Worm (Caenorhabditis elegans) whole organism, young adult: ENCODE measurements around the gene Y48B6A.5.

ENCODE experiments used
- B0019.2 ChIP-seq: fragments of 200-800 bp; sonication (Bioruptor generic); conservative IDR thresholded peaks from 2 replicates; pipeline ENCODE4 v1.3.6; 2022; ENCODE audit warnings: missing genetic modification reagents, missing genetic modification characterization, missing compliant biosample characterization
- D2030.7 ChIP-seq: fragments of 200-800 bp; sonication (Bioruptor generic); IDR thresholded peaks from 2 replicates; pipeline ENCODE4 v1.3.6; 2022; ENCODE audit warnings: missing genetic modification reagents, missing genetic modification characterization, missing compliant biosample characterization
- F10E7.11 ChIP-seq: sonication (generic microtip); optimal IDR thresholded peaks from 2 replicates; lab custom pipeline; 2017; ENCODE audit warnings: mild to moderate bottlenecking, missing genetic modification characterization, moderate library complexity, missing compliant biosample characterization
- F39B2.1 ChIP-seq: fragments of 200-800 bp; sonication (Bioruptor generic); IDR thresholded peaks from 2 replicates; pipeline ENCODE4 v1.3.6; 2022; ENCODE audit warnings: missing genetic modification reagents, missing genetic modification characterization, missing compliant biosample characterization
- F49E8.2 ChIP-seq: sonication (generic microtip); optimal IDR thresholded peaks from 3 replicates; lab custom pipeline; 2017; ENCODE audit warnings: missing genetic modification characterization, mild to moderate bottlenecking, missing compliant biosample characterization, antibody characterized with exemption, moderate library complexity; ENCODE audit not compliant: insufficient read depth
- F52B5.7 ChIP-seq: sonication (generic microtip); optimal IDR thresholded peaks from 2 replicates; lab custom pipeline; 2016; ENCODE audit warnings: mild to moderate bottlenecking, missing genetic modification characterization, missing compliant biosample characterization
- F55B11.4 ChIP-seq: sonication (generic microtip); optimal IDR thresholded peaks from 2 replicates; lab custom pipeline; 2016; ENCODE audit warnings: missing compliant biosample characterization, missing genetic modification characterization, borderline replicate concordance; ENCODE audit not compliant: insufficient read depth
- F57A8.1 ChIP-seq: fragments of 200-800 bp; sonication (Bioruptor generic); optimal IDR thresholded peaks from 2 replicates; lab custom pipeline; 2018; ENCODE audit warnings: mild to moderate bottlenecking, missing genetic modification characterization, moderate library complexity, missing compliant biosample characterization
- T26A5.8 ChIP-seq: sonication (generic microtip); optimal IDR thresholded peaks from 2 replicates; lab custom pipeline; 2016; ENCODE audit warnings: missing genetic modification characterization, missing compliant biosample characterization
- Y56A3A.18 ChIP-seq: fragments of 200-800 bp; sonication (Bioruptor generic); IDR thresholded peaks from 2 replicates; pipeline ENCODE4 v1.3.6; 2022; ENCODE audit warnings: missing genetic modification reagents, missing genetic modification characterization, missing compliant biosample characterization
- atf-7 ChIP-seq: sonication (generic microtip); optimal IDR thresholded peaks from 2 replicates; lab custom pipeline; 2017; ENCODE audit warnings: mild to moderate bottlenecking, missing genetic modification characterization, missing compliant biosample characterization
- athp-1 ChIP-seq: sonication (generic microtip); optimal IDR thresholded peaks from 2 replicates; lab custom pipeline; 2017; ENCODE audit warnings: mild to moderate bottlenecking, missing genetic modification characterization, missing compliant biosample characterization
- attf-3 ChIP-seq: fragments of 200-800 bp; sonication (Bioruptor generic); conservative IDR thresholded peaks from 2 replicates; pipeline ENCODE4 v1.3.6; 2022; ENCODE audit warnings: missing genetic modification reagents, missing genetic modification characterization, missing compliant biosample characterization
- attf-6 ChIP-seq: fragments of 200-800 bp; sonication (Bioruptor generic); IDR thresholded peaks from 2 replicates; pipeline ENCODE4 v1.3.6; 2022; ENCODE audit warnings: missing genetic modification reagents, missing genetic modification characterization, missing compliant biosample characterization
- cebp-2 ChIP-seq: fragments of 200-800 bp; sonication (Bioruptor generic); IDR thresholded peaks from 2 replicates; pipeline ENCODE4 v1.3.6; 2022; ENCODE audit warnings: missing genetic modification characterization, missing compliant biosample characterization
- ceh-40 ChIP-seq: fragments of 200-800 bp; sonication (Bioruptor generic); IDR thresholded peaks from 2 replicates; pipeline ENCODE4 v1.3.6; 2022; ENCODE audit warnings: missing genetic modification characterization, missing compliant biosample characterization
- ceh-58 ChIP-seq: fragments of 200-800 bp; sonication (Bioruptor generic); IDR thresholded peaks from 2 replicates; pipeline ENCODE4 v1.3.6; 2022; ENCODE audit warnings: missing genetic modification characterization, missing compliant biosample characterization
- ceh-79 ChIP-seq: sonication (generic microtip); optimal IDR thresholded peaks from 2 replicates; lab custom pipeline; 2017; ENCODE audit warnings: mild to moderate bottlenecking, missing genetic modification characterization, missing compliant biosample characterization
- dpff-1 ChIP-seq: sonication (generic microtip); optimal IDR thresholded peaks from 2 replicates; lab custom pipeline; 2017; ENCODE audit warnings: mild to moderate bottlenecking, missing genetic modification characterization, missing compliant biosample characterization
- efl-1 ChIP-seq: fragments of 150-350 bp; optimal IDR thresholded peaks from 2 replicates; lab custom pipeline; 2014; ENCODE audit warnings: missing biosample characterization, missing genetic modification reagents, missing genetic modification characterization
- egl-18 ChIP-seq: fragments of 200-800 bp; sonication (Bioruptor generic); IDR thresholded peaks from 2 replicates; pipeline ENCODE4 v1.3.6; 2022; ENCODE audit warnings: missing genetic modification reagents, missing genetic modification characterization, missing compliant biosample characterization
- egrh-3 ChIP-seq: fragments of 200-800 bp; sonication (Bioruptor generic); IDR thresholded peaks from 2 replicates; pipeline ENCODE4 v1.3.6; 2022; ENCODE audit warnings: missing genetic modification reagents, missing genetic modification characterization, missing compliant biosample characterization
- gei-17 ChIP-seq: fragments of 200-800 bp; sonication (Bioruptor generic); optimal IDR thresholded peaks from 2 replicates; lab custom pipeline; 2018; ENCODE audit warnings: mild to moderate bottlenecking, missing genetic modification characterization, missing compliant biosample characterization
- him-1 ChIP-seq: sonication (generic microtip); optimal IDR thresholded peaks from 2 replicates; lab custom pipeline; 2016; ENCODE audit warnings: missing genotype, missing genetic modification reagents, missing genetic modification characterization, missing compliant biosample characterization
- hlh-26 ChIP-seq: fragments of 200-800 bp; sonication (Bioruptor generic); conservative IDR thresholded peaks from 2 replicates; pipeline ENCODE4 v1.3.6; 2022; ENCODE audit warnings: missing genetic modification reagents, missing genetic modification characterization, missing compliant biosample characterization
- hrde-1 ChIP-seq: sonication (generic microtip); optimal IDR thresholded peaks from 2 replicates; lab custom pipeline; 2016; ENCODE audit warnings: missing genetic modification characterization, mild to moderate bottlenecking, missing compliant biosample characterization, moderate library complexity, missing genotype, missing genetic modification reagents, borderline replicate concordance
- let-526 ChIP-seq: fragments of 200-800 bp; sonication (Bioruptor generic); IDR thresholded peaks from 2 replicates; pipeline ENCODE4 v1.3.6; 2022; ENCODE audit warnings: missing genetic modification reagents, missing genetic modification characterization, missing compliant biosample characterization
- let-607 ChIP-seq, 2 experiments: fragments of 200-800 bp in 1 of 2; sonication (Bioruptor generic) in 1 of 2; sonication (generic microtip) in 1 of 2; optimal IDR thresholded peaks; 2 replicates each; lab custom pipeline; 2016 to 2018; ENCODE audit warnings: mild to moderate bottlenecking in 2 of 2, missing compliant biosample characterization in 2 of 2, missing genetic modification characterization in 2 of 2, moderate library complexity in 2 of 2, missing genotype in 1 of 2
- lin-40 ChIP-seq: sonication (generic microtip); optimal IDR thresholded peaks from 2 replicates; lab custom pipeline; 2016; ENCODE audit warnings: missing genetic modification characterization, mild to moderate bottlenecking, missing compliant biosample characterization, missing genotype, missing genetic modification reagents
- lir-1 ChIP-seq: fragments of 200-800 bp; sonication (Bioruptor generic); conservative IDR thresholded peaks from 2 replicates; pipeline ENCODE4 v1.3.6; 2022; ENCODE audit warnings: missing genetic modification reagents, missing genetic modification characterization, missing compliant biosample characterization
- madf-3 ChIP-seq: fragments of 200-800 bp; sonication (Bioruptor generic); IDR thresholded peaks from 2 replicates; pipeline ENCODE4 v1.3.6; 2022; ENCODE audit warnings: missing genetic modification reagents, missing genetic modification characterization, missing compliant biosample characterization
- mel-28 ChIP-seq: sonication (generic microtip); optimal IDR thresholded peaks from 2 replicates; lab custom pipeline; 2016; ENCODE audit warnings: borderline replicate concordance, mild to moderate bottlenecking, missing genetic modification characterization, missing compliant biosample characterization
- mxl-1 ChIP-seq: sonication (generic microtip); optimal IDR thresholded peaks from 2 replicates; lab custom pipeline; 2016; ENCODE audit warnings: missing genetic modification characterization, missing compliant biosample characterization
- nfya-1 ChIP-seq: sonication (generic microtip); optimal IDR thresholded peaks from 2 replicates; lab custom pipeline; 2017; ENCODE audit warnings: antibody characterized with exemption, missing compliant biosample characterization, missing genetic modification characterization, borderline replicate concordance; ENCODE audit not compliant: insufficient read depth
- nfya-2 ChIP-seq: fragments of 200-800 bp; sonication (Bioruptor generic); IDR thresholded peaks from 2 replicates; pipeline ENCODE4 v1.3.6; 2022; ENCODE audit warnings: missing genetic modification reagents, missing genetic modification characterization, missing compliant biosample characterization
- nfyb-1 ChIP-seq: fragments of 200-800 bp; sonication (Bioruptor generic); IDR thresholded peaks from 2 replicates; pipeline ENCODE4 v1.3.6; 2022; ENCODE audit warnings: missing genetic modification reagents, missing genetic modification characterization, missing compliant biosample characterization
- nhr-120 ChIP-seq: fragments of 200-800 bp; sonication (Bioruptor generic); IDR thresholded peaks from 2 replicates; pipeline ENCODE4 v1.3.6; 2022; ENCODE audit warnings: missing genetic modification characterization, missing compliant biosample characterization
- rcor-1 ChIP-seq: fragments of 200-800 bp; sonication (Bioruptor generic); IDR thresholded peaks from 2 replicates; pipeline ENCODE4 v1.3.6; 2022; ENCODE audit warnings: missing genetic modification reagents, missing genetic modification characterization, missing compliant biosample characterization
- sdz-38 ChIP-seq: sonication (generic microtip); optimal IDR thresholded peaks from 2 replicates; lab custom pipeline; 2016; ENCODE audit warnings: missing genotype, missing genetic modification characterization, missing compliant biosample characterization
- sea-2 ChIP-seq: fragments of 200-800 bp; sonication (Bioruptor generic); IDR thresholded peaks from 2 replicates; pipeline ENCODE4 v1.3.6; 2022; ENCODE audit warnings: missing genetic modification characterization, missing compliant biosample characterization
- snpc-3.4 ChIP-seq: sonication (generic microtip); optimal IDR thresholded peaks from 2 replicates; lab custom pipeline; 2017; ENCODE audit warnings: missing genetic modification characterization, mild to moderate bottlenecking, missing compliant biosample characterization, antibody characterized with exemption, moderate library complexity, missing genotype, missing genetic modification reagents
- snpc-4 ChIP-seq, 5 experiments: fragments of 150-350 bp in 1 of 5; sonication (generic microtip) in 4 of 5; optimal IDR thresholded peaks; 2 replicates each; lab custom pipeline; 2014 to 2018; ENCODE audit warnings: missing genetic modification characterization in 5 of 5, missing biosample characterization in 3 of 5, antibody characterized with exemption in 2 of 5, mild to moderate bottlenecking in 2 of 5, missing compliant biosample characterization in 2 of 5, missing genotype in 2 of 5, moderate library complexity in 2 of 5, missing genetic modification reagents in 1 of 5
- tbp1 ChIP-seq: fragments of 200-800 bp; sonication (Bioruptor generic); optimal IDR thresholded peaks from 2 replicates; lab custom pipeline; 2018; ENCODE audit warnings: mild to moderate bottlenecking, missing genetic modification characterization, missing compliant biosample characterization
- tbx-9 ChIP-seq: sonication (generic microtip); optimal IDR thresholded peaks from 2 replicates; lab custom pipeline; 2016; ENCODE audit warnings: borderline replicate concordance, missing genetic modification characterization, inconsistent platforms, missing compliant biosample characterization
- tlf-1 ChIP-seq: fragments of 200-800 bp; sonication (Bioruptor generic); optimal IDR thresholded peaks from 2 replicates; lab custom pipeline; 2018; ENCODE audit warnings: mild to moderate bottlenecking, missing genetic modification characterization, missing compliant biosample characterization
- zfh-2 ChIP-seq: fragments of 200-800 bp; sonication (Bioruptor generic); conservative IDR thresholded peaks from 2 replicates; pipeline ENCODE4 v1.3.6; 2022; ENCODE audit warnings: missing genetic modification reagents, missing genetic modification characterization, missing compliant biosample characterization
- ztf-18 ChIP-seq: sonication (generic microtip); optimal IDR thresholded peaks from 2 replicates; lab custom pipeline; 2016; ENCODE audit warnings: missing genotype, mild to moderate bottlenecking, missing genetic modification characterization, missing compliant biosample characterization
- ztf-22 ChIP-seq: fragments of 200-800 bp; sonication (Bioruptor generic); optimal IDR thresholded peaks from 2 replicates; lab custom pipeline; 2018; ENCODE audit warnings: mild to moderate bottlenecking, missing genetic modification characterization, moderate library complexity, missing compliant biosample characterization

Gene Y48B6A.5

ce11 chrII:14154357-14154756 is 20.6 kb downstream of the Y48B6A.5 start, which contains the start of gene Y48B6A.1 (continued):
- no peak for TF ChIP-seq mel-28 (tag; lab: Kevin White, UChicago)
- TF ChIP-seq F57A8.1 (GFP tag; lab: Kevin White, UChicago) = peak; percentile 36
- TF ChIP-seq snpc-3.4 = peak; percentile 79
- TF ChIP-seq F55B11.4 (tag; lab: Kevin White, UChicago) = no peak
- TF ChIP-seq ztf-22 (GFP tag; lab: Kevin White, UChicago) = no peak
- TF ChIP-seq lin-40 (tag; lab: Kevin White, UChicago) = peak; percentile 82
- peak; percentile 87 for TF ChIP-seq rcor-1 (GFP tag; lab: Robert Waterston, UW)
- TF ChIP-seq dpff-1 (tag; lab: Kevin White, UChicago) = no peak
- 0 out of 2 replicates have a peak, but pooled peaks have one; percentile 32 for TF ChIP-seq attf-6
- TF ChIP-seq egrh-3 (GFP tag; lab: Robert Waterston, UW) = peak; percentile 82
- TF ChIP-seq mxl-1 (tag; lab: Kevin White, UChicago) = no peak
- no peak for TF ChIP-seq cebp-2
- TF ChIP-seq zfh-2 (GFP tag; lab: Robert Waterston, UW) = peak; percentile 66
- TF ChIP-seq attf-3 = peak; percentile 66
- TF ChIP-seq T26A5.8 (tag; lab: Kevin White, UChicago) = no peak
- TF ChIP-seq B0019.2 = peak; percentile 79
- no peak for TF ChIP-seq F10E7.11 (tag; lab: Kevin White, UChicago)
- TF ChIP-seq snpc-4 (GFP tag; optimal IDR thresholded peaks at IDR 0.05; lab: Kevin White, UChicago) = peak; percentile 49
- TF ChIP-seq snpc-4 (tag; optimal IDR thresholded peaks at IDR 0.05; lab: Kevin White, UChicago) = peak; percentile 73 to 90 (median 78)
- peak; percentile 91 for TF ChIP-seq let-526 (GFP tag; lab: Robert Waterston, UW)
- TF ChIP-seq nfyb-1 (GFP tag; lab: Robert Waterston, UW) = 0 out of 2 replicates have a peak, but pooled peaks have one; percentile 40
- peak; percentile 95 for TF ChIP-seq D2030.7 (GFP tag; lab: Robert Waterston, UW)
- peak; percentile 81 for TF ChIP-seq lir-1 (GFP tag; lab: Robert Waterston, UW)
- TF ChIP-seq sdz-38 (tag; lab: Kevin White, UChicago) = no peak
- TF ChIP-seq tbp1 (GFP tag; lab: Kevin White, UChicago) = peak; percentile 67
- TF ChIP-seq Y56A3A.18 (GFP tag; lab: Robert Waterston, UW) = 0 out of 2 replicates have a peak, but pooled peaks have one; percentile 23
- TF ChIP-seq him-1 (tag; lab: Kevin White, UChicago) = peak; percentile 52
- peak; percentile 99 for TF ChIP-seq madf-3 (GFP tag; lab: Robert Waterston, UW)
- TF ChIP-seq ceh-58 (GFP tag; lab: Robert Waterston, UW) = no peak
- TF ChIP-seq efl-1 (GFP tag; lab: Kevin White, UChicago) = peak; percentile 65
- TF ChIP-seq tbx-9 = no peak
- peak; percentile 21 for TF ChIP-seq atf-7 (tag; lab: Kevin White, UChicago)
- TF ChIP-seq nhr-120 = no peak
- peak; percentile 89 for TF ChIP-seq athp-1
- TF ChIP-seq hrde-1 (tag; lab: Kevin White, UChicago) = no peak
- TF ChIP-seq F39B2.1 = no peak
- TF ChIP-seq F49E8.2 (tag; lab: Kevin White, UChicago) = peak; percentile 92
- TF ChIP-seq nfya-1 (tag; lab: Kevin White, UChicago) = no peak
- no peak for TF ChIP-seq ceh-79 (tag; lab: Kevin White, UChicago)
- no peak for TF ChIP-seq nfya-2 (GFP tag; lab: Robert Waterston, UW)
- TF ChIP-seq F52B5.7 (tag; lab: Kevin White, UChicago) = peak; percentile 7
- TF ChIP-seq let-607 (tag; optimal IDR thresholded peaks at IDR 0.05; lab: Kevin White, UChicago) = peak; percentile 42 to 69
- peak; percentile 82 for TF ChIP-seq ztf-18 (tag; lab: Kevin White, UChicago)
- peak; percentile 85 for TF ChIP-seq tlf-1
- TF ChIP-seq hlh-26 (GFP tag; lab: Robert Waterston, UW) = no peak
- TF ChIP-seq egl-18 (GFP tag; lab: Robert Waterston, UW) = no peak
- no peak for TF ChIP-seq ceh-40 (GFP tag; lab: Robert Waterston, UW)
- peak; percentile 48 for TF ChIP-seq gei-17 (GFP tag; lab: Kevin White, UChicago)
- TF ChIP-seq sea-2 = no peak
